Fruit fly (Drosophila melanogaster): Measurements from ENCODE around the gene CG45122.

DNA sequence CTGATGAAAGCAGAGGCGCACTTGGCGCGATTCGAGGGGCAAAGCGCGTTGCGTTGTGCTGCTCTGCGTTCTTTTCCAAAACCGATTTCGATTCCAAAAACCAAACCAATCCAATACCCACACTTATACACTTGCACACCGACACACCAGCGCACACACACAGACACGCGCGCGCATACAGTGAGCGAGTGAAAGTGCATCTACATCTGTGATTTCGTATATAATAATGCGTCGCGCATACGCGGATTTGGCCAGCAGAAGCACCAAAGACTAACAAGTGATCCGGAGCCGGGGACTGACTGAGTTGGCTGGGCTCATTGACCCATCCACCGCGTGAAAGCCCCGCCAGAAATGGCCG lies 45.7 kb upstream of the CG45122 start:
- TF ChIP-seq ttk (optimal IDR thresholded peaks at IDR 0.05) (no peak), Myc (optimal IDR thresholded peaks at IDR 0.05) (no peak), h (optimal IDR thresholded peaks at IDR 0.05) (no peak)

Measured in Kc167 (cell line).